Worm (Caenorhabditis elegans) whole organism, young adult: ENCODE measurements around the gene str-187.

Source experiments
- F33H1.4 ChIP-seq: fragments of 200-800 bp; sonication (Bioruptor generic); IDR thresholded peaks from 2 replicates; pipeline ENCODE4 v1.3.6; 2022; ENCODE audit warnings: missing genetic modification reagents, missing genetic modification characterization, missing compliant biosample characterization
- T26A5.8 ChIP-seq: sonication (generic microtip); optimal IDR thresholded peaks from 2 replicates; lab custom pipeline; 2016; ENCODE audit warnings: missing genetic modification characterization, missing compliant biosample characterization
- Y53F4B.3 ChIP-seq: fragments of 200-800 bp; sonication (Bioruptor generic); IDR thresholded peaks from 2 replicates; pipeline ENCODE4 v1.3.6; 2022; ENCODE audit warnings: missing genetic modification reagents, missing genetic modification characterization, missing compliant biosample characterization
- Y56A3A.18 ChIP-seq: fragments of 200-800 bp; sonication (Bioruptor generic); IDR thresholded peaks from 2 replicates; pipeline ENCODE4 v1.3.6; 2022; ENCODE audit warnings: missing genetic modification reagents, missing genetic modification characterization, missing compliant biosample characterization
- Y67H2A.10 ChIP-seq: fragments of 200-800 bp; sonication (Bioruptor generic); conservative IDR thresholded peaks from 2 replicates; pipeline ENCODE4 v1.3.6; 2022; ENCODE audit warnings: missing genetic modification reagents, missing genetic modification characterization, missing compliant biosample characterization
- ZK185.1 ChIP-seq: sonication (generic microtip); optimal IDR thresholded peaks from 2 replicates; lab custom pipeline; 2016; ENCODE audit warnings: mild to moderate bottlenecking, missing genetic modification characterization, missing compliant biosample characterization; ENCODE audit not compliant: poor library complexity, severe bottlenecking
- atf-7 ChIP-seq: sonication (generic microtip); optimal IDR thresholded peaks from 2 replicates; lab custom pipeline; 2017; ENCODE audit warnings: mild to moderate bottlenecking, missing genetic modification characterization, missing compliant biosample characterization
- athp-1 ChIP-seq: sonication (generic microtip); optimal IDR thresholded peaks from 2 replicates; lab custom pipeline; 2017; ENCODE audit warnings: mild to moderate bottlenecking, missing genetic modification characterization, missing compliant biosample characterization
- attf-3 ChIP-seq: fragments of 200-800 bp; sonication (Bioruptor generic); conservative IDR thresholded peaks from 2 replicates; pipeline ENCODE4 v1.3.6; 2022; ENCODE audit warnings: missing genetic modification reagents, missing genetic modification characterization, missing compliant biosample characterization
- attf-5 ChIP-seq: fragments of 200-800 bp; sonication (Bioruptor generic); optimal IDR thresholded peaks from 2 replicates; lab custom pipeline; 2018; ENCODE audit warnings: mild to moderate bottlenecking, missing genetic modification characterization, missing compliant biosample characterization
- bed-1 ChIP-seq: fragments of 200-800 bp; sonication (Bioruptor generic); IDR thresholded peaks from 2 replicates; pipeline ENCODE4 v1.3.6; 2022; ENCODE audit warnings: missing genetic modification reagents, missing genetic modification characterization, missing compliant biosample characterization
- ccch-3 ChIP-seq: fragments of 200-800 bp; sonication (Bioruptor generic); optimal IDR thresholded peaks from 2 replicates; lab custom pipeline; 2018; ENCODE audit warnings: mild to moderate bottlenecking, missing genetic modification characterization, missing compliant biosample characterization
- cebp-2 ChIP-seq: fragments of 200-800 bp; sonication (Bioruptor generic); IDR thresholded peaks from 2 replicates; pipeline ENCODE4 v1.3.6; 2022; ENCODE audit warnings: missing genetic modification characterization, missing compliant biosample characterization
- ceh-58 ChIP-seq: fragments of 200-800 bp; sonication (Bioruptor generic); IDR thresholded peaks from 2 replicates; pipeline ENCODE4 v1.3.6; 2022; ENCODE audit warnings: missing genetic modification characterization, missing compliant biosample characterization
- ceh-79 ChIP-seq: sonication (generic microtip); optimal IDR thresholded peaks from 2 replicates; lab custom pipeline; 2017; ENCODE audit warnings: mild to moderate bottlenecking, missing genetic modification characterization, missing compliant biosample characterization
- egl-18 ChIP-seq: fragments of 200-800 bp; sonication (Bioruptor generic); IDR thresholded peaks from 2 replicates; pipeline ENCODE4 v1.3.6; 2022; ENCODE audit warnings: missing genetic modification reagents, missing genetic modification characterization, missing compliant biosample characterization
- egl-44 ChIP-seq: fragments of 200-800 bp; sonication (Bioruptor generic); IDR thresholded peaks from 2 replicates; pipeline ENCODE4 v1.3.6; 2022; ENCODE audit warnings: missing genetic modification reagents, missing genetic modification characterization, missing compliant biosample characterization
- egrh-3 ChIP-seq: fragments of 200-800 bp; sonication (Bioruptor generic); IDR thresholded peaks from 2 replicates; pipeline ENCODE4 v1.3.6; 2022; ENCODE audit warnings: missing genetic modification reagents, missing genetic modification characterization, missing compliant biosample characterization
- ekl-4 ChIP-seq: fragments of 200-800 bp; sonication (Bioruptor generic); IDR thresholded peaks from 2 replicates; pipeline ENCODE4 v1.3.6; 2022; ENCODE audit warnings: missing genetic modification reagents, missing genetic modification characterization, missing compliant biosample characterization
- fkh-3 ChIP-seq: sonication (generic microtip); optimal IDR thresholded peaks from 2 replicates; lab custom pipeline; 2016; ENCODE audit warnings: mild to moderate bottlenecking, missing genetic modification characterization, missing compliant biosample characterization
- hrde-1 ChIP-seq: sonication (generic microtip); optimal IDR thresholded peaks from 2 replicates; lab custom pipeline; 2016; ENCODE audit warnings: missing genetic modification characterization, mild to moderate bottlenecking, missing compliant biosample characterization, moderate library complexity, missing genotype, missing genetic modification reagents, borderline replicate concordance
- hsf-1 ChIP-seq: fragments of 200-800 bp; sonication (Bioruptor generic); IDR thresholded peaks from 2 replicates; pipeline ENCODE4 v1.3.6; 2022; ENCODE audit warnings: missing genetic modification reagents, missing genetic modification characterization, missing compliant biosample characterization
- let-526 ChIP-seq: fragments of 200-800 bp; sonication (Bioruptor generic); IDR thresholded peaks from 2 replicates; pipeline ENCODE4 v1.3.6; 2022; ENCODE audit warnings: missing genetic modification reagents, missing genetic modification characterization, missing compliant biosample characterization
- lin-54 ChIP-seq: fragments of 200-800 bp; sonication (Bioruptor generic); optimal IDR thresholded peaks from 2 replicates; lab custom pipeline; 2018; ENCODE audit warnings: mild to moderate bottlenecking, missing genetic modification characterization, missing compliant biosample characterization
- madf-10 ChIP-seq: sonication (generic microtip); optimal IDR thresholded peaks from 2 replicates; lab custom pipeline; 2016; ENCODE audit warnings: mild to moderate bottlenecking, missing genetic modification characterization, missing compliant biosample characterization
- madf-6 ChIP-seq: fragments of 200-800 bp; sonication (Bioruptor generic); IDR thresholded peaks from 2 replicates; pipeline ENCODE4 v1.3.6; 2022; ENCODE audit warnings: missing genetic modification reagents, missing genetic modification characterization, missing compliant biosample characterization
- mcd-1 ChIP-seq: fragments of 200-800 bp; sonication (Bioruptor generic); IDR thresholded peaks from 2 replicates; pipeline ENCODE4 v1.3.6; 2022; ENCODE audit warnings: missing genetic modification reagents, missing genetic modification characterization, missing compliant biosample characterization
- mes-4 ChIP-seq: sonication (generic microtip); optimal IDR thresholded peaks from 2 replicates; lab custom pipeline; 2016; ENCODE audit warnings: missing genotype, missing genetic modification characterization, missing compliant biosample characterization
- nfya-2 ChIP-seq: fragments of 200-800 bp; sonication (Bioruptor generic); IDR thresholded peaks from 2 replicates; pipeline ENCODE4 v1.3.6; 2022; ENCODE audit warnings: missing genetic modification reagents, missing genetic modification characterization, missing compliant biosample characterization
- nfyb-1 ChIP-seq: fragments of 200-800 bp; sonication (Bioruptor generic); IDR thresholded peaks from 2 replicates; pipeline ENCODE4 v1.3.6; 2022; ENCODE audit warnings: missing genetic modification reagents, missing genetic modification characterization, missing compliant biosample characterization
- nhr-120 ChIP-seq: fragments of 200-800 bp; sonication (Bioruptor generic); IDR thresholded peaks from 2 replicates; pipeline ENCODE4 v1.3.6; 2022; ENCODE audit warnings: missing genetic modification characterization, missing compliant biosample characterization
- pbrm-1 ChIP-seq: fragments of 200-800 bp; sonication (Bioruptor generic); IDR thresholded peaks from 2 replicates; pipeline ENCODE4 v1.3.6; 2022; ENCODE audit warnings: missing genetic modification reagents, missing genetic modification characterization, missing compliant biosample characterization
- rec-8 ChIP-seq, 2 experiments: sonication (generic microtip); optimal IDR thresholded peaks; 2 replicates each; lab custom pipeline; 2016; ENCODE audit warnings: mild to moderate bottlenecking in 2 of 2, missing genetic modification characterization in 2 of 2, missing genetic modification reagents in 2 of 2, missing genotype in 2 of 2, missing biosample characterization in 1 of 2, missing compliant biosample characterization in 1 of 2, moderate library complexity in 1 of 2
- rpc-1 ChIP-seq, 2 experiments: fragments of 150-350 bp in 1 of 2; sonication (generic microtip) in 1 of 2; optimal IDR thresholded peaks; 2 replicates each; lab custom pipeline; 2014 to 2018; ENCODE audit warnings: missing biosample characterization in 1 of 2, missing genetic modification characterization in 1 of 2, missing genetic modification reagents in 1 of 2, missing genotype in 1 of 2
- sdz-38 ChIP-seq: sonication (generic microtip); optimal IDR thresholded peaks from 2 replicates; lab custom pipeline; 2016; ENCODE audit warnings: missing genotype, missing genetic modification characterization, missing compliant biosample characterization
- sea-2 ChIP-seq: fragments of 200-800 bp; sonication (Bioruptor generic); IDR thresholded peaks from 2 replicates; pipeline ENCODE4 v1.3.6; 2022; ENCODE audit warnings: missing genetic modification characterization, missing compliant biosample characterization
- snpc-1.1 ChIP-seq: sonication (generic microtip); optimal IDR thresholded peaks from 2 replicates; lab custom pipeline; 2017; ENCODE audit warnings: missing genetic modification characterization, mild to moderate bottlenecking, missing compliant biosample characterization, antibody characterized with exemption, moderate library complexity, missing genotype, missing genetic modification reagents; ENCODE audit not compliant: insufficient read depth
- sptf-2 ChIP-seq: fragments of 200-800 bp; sonication (Bioruptor generic); optimal IDR thresholded peaks from 2 replicates; lab custom pipeline; 2018; ENCODE audit warnings: mild to moderate bottlenecking, missing genetic modification characterization, missing compliant biosample characterization
- tbp1 ChIP-seq: fragments of 200-800 bp; sonication (Bioruptor generic); optimal IDR thresholded peaks from 2 replicates; lab custom pipeline; 2018; ENCODE audit warnings: mild to moderate bottlenecking, missing genetic modification characterization, missing compliant biosample characterization
- tbx-9 ChIP-seq: sonication (generic microtip); optimal IDR thresholded peaks from 2 replicates; lab custom pipeline; 2016; ENCODE audit warnings: borderline replicate concordance, missing genetic modification characterization, inconsistent platforms, missing compliant biosample characterization
- tlf-1 ChIP-seq: fragments of 200-800 bp; sonication (Bioruptor generic); optimal IDR thresholded peaks from 2 replicates; lab custom pipeline; 2018; ENCODE audit warnings: mild to moderate bottlenecking, missing genetic modification characterization, missing compliant biosample characterization
- zfh-2 ChIP-seq: fragments of 200-800 bp; sonication (Bioruptor generic); conservative IDR thresholded peaks from 2 replicates; pipeline ENCODE4 v1.3.6; 2022; ENCODE audit warnings: missing genetic modification reagents, missing genetic modification characterization, missing compliant biosample characterization
- ztf-25 ChIP-seq: fragments of 200-800 bp; sonication (Bioruptor generic); IDR thresholded peaks from 2 replicates; pipeline ENCODE4 v1.3.6; 2022; ENCODE audit warnings: missing genetic modification reagents, missing genetic modification characterization, missing compliant biosample characterization
- ztf-26 ChIP-seq: sonication (generic microtip); optimal IDR thresholded peaks from 2 replicates; lab custom pipeline; 2017; ENCODE audit warnings: missing genetic modification characterization, missing compliant biosample characterization
- ztf-6 ChIP-seq: fragments of 200-800 bp; sonication (Bioruptor generic); IDR thresholded peaks from 2 replicates; pipeline ENCODE4 v1.3.6; 2022; ENCODE audit warnings: missing genetic modification reagents, missing genetic modification characterization, missing compliant biosample characterization

Gene str-187

DNA sequence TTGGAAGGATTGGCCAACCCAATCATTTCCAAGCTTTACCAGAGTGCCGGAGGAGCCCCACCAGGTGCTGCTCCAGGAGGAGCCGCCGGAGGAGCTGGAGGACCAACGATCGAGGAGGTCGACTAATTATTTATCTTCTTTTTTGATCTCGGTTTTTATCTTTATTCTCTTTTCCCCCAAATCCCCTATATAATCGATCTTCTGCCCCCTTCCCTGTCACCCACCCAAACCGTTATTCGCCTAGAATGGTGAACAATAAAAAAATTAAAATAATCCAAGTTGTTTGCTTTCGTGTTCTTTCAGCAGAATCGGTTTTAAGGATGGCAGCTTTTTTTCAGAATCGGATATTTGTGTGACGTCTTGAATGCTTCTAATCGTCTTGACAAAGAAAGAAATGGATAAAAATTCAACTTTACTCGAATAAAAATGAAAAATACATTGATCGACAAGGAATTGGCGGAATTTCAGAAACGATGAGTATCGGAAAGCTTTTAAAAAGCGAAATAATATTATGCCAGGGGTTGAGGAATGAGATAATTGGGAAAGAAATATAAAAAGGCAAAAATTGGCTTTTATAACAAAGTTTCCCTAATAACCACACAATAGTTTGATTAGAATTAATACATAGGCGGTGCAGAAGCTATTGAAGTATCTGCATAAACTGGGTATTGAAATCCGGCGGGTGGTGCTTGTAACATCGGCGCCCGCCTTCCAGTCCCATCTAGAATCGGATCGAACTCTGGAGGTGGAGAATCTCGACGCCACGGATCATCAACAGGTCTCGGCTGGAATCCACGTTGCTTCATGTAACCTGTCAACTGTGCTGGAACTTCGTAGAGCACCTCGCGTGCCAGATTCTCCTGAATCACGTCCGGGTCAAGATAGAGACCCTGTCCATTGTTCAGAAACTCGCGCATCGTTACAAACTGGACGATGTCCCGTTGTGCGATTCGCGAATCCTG, 16.0 kb downstream of the str-187 start (continued):
- TF ChIP-seq attf-3 (GFP tag; lab: Robert Waterston, UW) (no peak), Y67H2A.10 (GFP tag; lab: Robert Waterston, UW) (no peak), cebp-2 (GFP tag; lab: Robert Waterston, UW) (no peak), ztf-25 (no peak), bed-1 (GFP tag; lab: Robert Waterston, UW) (peak; percentile 90; the same call in 1 of the 2 replicates), snpc-1.1 (tag; lab: Kevin White, UChicago) (peak; percentile 72), T26A5.8 (tag; lab: Kevin White, UChicago) (peak; percentile 96), nhr-120 (GFP tag; lab: Robert Waterston, UW) (no peak), F33H1.4 (GFP tag; lab: Robert Waterston, UW) (peak; percentile 6; the same call in 1 of the 2 replicates), atf-7 (peak; percentile 94), Y56A3A.18 (GFP tag; lab: Robert Waterston, UW) (peak; percentile 97), ztf-26 (tag; lab: Kevin White, UChicago) (peak; percentile 59), sptf-2 (GFP tag; lab: Kevin White, UChicago) (no peak), fkh-3 (tag; lab: Kevin White, UChicago) (peak; percentile 33), let-526 (GFP tag; lab: Robert Waterston, UW) (0 out of 2 replicates have a peak, but pooled peaks have one; percentile 13), zfh-2 (peak; percentile 96), nfyb-1 (GFP tag; lab: Robert Waterston, UW) (peak; percentile 89), rpc-1 (optimal IDR thresholded peaks at IDR 0.05; lab: Kevin White, UChicago) (no peak), rpc-1 (tag; optimal IDR thresholded peaks at IDR 0.05; lab: Kevin White, UChicago) (no peak), madf-6 (peak; percentile 76), ZK185.1 (tag; lab: Kevin White, UChicago) (peak; percentile 67), ceh-58 (GFP tag; lab: Robert Waterston, UW) (peak; percentile 89; the same call in 1 of the 2 replicates), ekl-4 (GFP tag; lab: Robert Waterston, UW) (peak; percentile 89), lin-54 (GFP tag; lab: Kevin White, UChicago) (peak; percentile 88), madf-10 (tag; lab: Kevin White, UChicago) (peak; percentile 61), mes-4 (tag; lab: Kevin White, UChicago) (peak; percentile 13), mcd-1 (GFP tag; lab: Robert Waterston, UW) (peak; percentile 63), tbx-9 (tag; lab: Kevin White, UChicago) (peak; percentile 83), attf-5 (GFP tag; lab: Kevin White, UChicago) (peak; percentile 72), egl-44 (GFP tag; lab: Robert Waterston, UW) (peak; percentile 56; the same call in 1 of the 2 replicates), tbp1 (GFP tag; lab: Kevin White, UChicago) (peak; percentile 76), ztf-6 (GFP tag; lab: Robert Waterston, UW) (peak; percentile 27; the same call in 1 of the 2 replicates), egl-18 (no peak), sdz-38 (tag; lab: Kevin White, UChicago) (no peak), pbrm-1 (peak; percentile 79), egrh-3 (peak; percentile 88), hrde-1 (peak; percentile 60), nfya-2 (GFP tag; lab: Robert Waterston, UW) (0 out of 2 replicates have a peak, but pooled peaks have one; percentile 64), ccch-3 (peak; percentile 64), Y53F4B.3 (GFP tag; lab: Robert Waterston, UW) (no peak), sea-2 (GFP tag; lab: Robert Waterston, UW) (no peak), tlf-1 (peak; percentile 96), ceh-79 (tag; lab: Kevin White, UChicago) (peak; percentile 82), rec-8 (tag; optimal IDR thresholded peaks at IDR 0.05; lab: Kevin White, UChicago) (no peak), athp-1 (tag; lab: Kevin White, UChicago) (peak; percentile 96), hsf-1 (GFP tag; lab: Robert Waterston, UW) (peak; percentile 91)
